Fruit fly (Drosophila melanogaster) whole organism, embryonic: ENCODE results near the gene bsk.

ENCODE experiments used
- CG11723 ChIP-seq: fragments of 200-800 bp; sonication (Bioruptor generic); optimal IDR thresholded peaks from 2 replicates; lab custom pipeline; 2017; ENCODE audit warnings: missing biosample characterization, mild to moderate bottlenecking, missing genetic modification characterization
- CG13296 ChIP-seq: fragments of 200-800 bp; sonication (Bioruptor generic); optimal IDR thresholded peaks from 3 replicates; lab custom pipeline; 2018; ENCODE audit warnings: missing biosample characterization, mild to moderate bottlenecking, missing genetic modification characterization
- CG13624 ChIP-seq: fragments of 200-800 bp; sonication (Bioruptor generic); optimal IDR thresholded peaks from 2 replicates; lab custom pipeline; 2016; ENCODE audit warnings: missing biosample characterization, missing genetic modification characterization
- CG14667 ChIP-seq: fragments of 200-800 bp; sonication (Bioruptor generic); IDR thresholded peaks from 2 replicates; pipeline ENCODE4 v1.3.6; 2022; ENCODE audit warnings: missing biosample characterization, missing genetic modification characterization
- CG14965 ChIP-seq: fragments of 200-800 bp; sonication (Bioruptor generic); optimal IDR thresholded peaks from 2 replicates; lab custom pipeline; 2016; ENCODE audit warnings: missing biosample characterization, missing genetic modification characterization, borderline replicate concordance
- CG15601 ChIP-seq: fragments of 200-800 bp; sonication (Bioruptor generic); optimal IDR thresholded peaks from 3 replicates; lab custom pipeline; 2019; ENCODE audit warnings: missing biosample characterization, mild to moderate bottlenecking, missing genetic modification characterization, moderate library complexity
- CG2678 ChIP-seq: fragments of 200-800 bp; sonication (Bioruptor generic); optimal IDR thresholded peaks from 3 replicates; lab custom pipeline; 2019; ENCODE audit warnings: missing biosample characterization, mild to moderate bottlenecking, missing genetic modification characterization, moderate library complexity
- CG30020 ChIP-seq: fragments of 200-800 bp; optimal IDR thresholded peaks from 2 replicates; lab custom pipeline; 2019; ENCODE audit warnings: missing biosample characterization, mild to moderate bottlenecking, missing genetic modification characterization, moderate library complexity
- CG3065 ChIP-seq: fragments of 200-800 bp; sonication (Bioruptor generic); optimal IDR thresholded peaks from 2 replicates; lab custom pipeline; 2016; ENCODE audit warnings: missing biosample characterization, missing genetic modification characterization
- CG31365 ChIP-seq: fragments of 200-800 bp; sonication (Bioruptor generic); optimal IDR thresholded peaks from 2 replicates; lab custom pipeline; 2018; ENCODE audit warnings: missing biosample characterization, mild to moderate bottlenecking, missing genetic modification characterization
- CG33213 ChIP-seq: fragments of 200-800 bp; sonication (Bioruptor generic); optimal IDR thresholded peaks from 3 replicates; lab custom pipeline; 2016; ENCODE audit warnings: missing biosample characterization, missing genetic modification characterization
- CG4617 ChIP-seq: fragments of 200-800 bp; sonication (Bioruptor generic); optimal IDR thresholded peaks from 3 replicates; lab custom pipeline; 2016; ENCODE audit warnings: missing biosample characterization, missing genetic modification characterization, borderline replicate concordance
- CG5245 ChIP-seq: fragments of 200-800 bp; sonication (Bioruptor generic); optimal IDR thresholded peaks from 3 replicates; lab custom pipeline; 2016; ENCODE audit warnings: missing biosample characterization, missing genetic modification characterization
- CG7372 ChIP-seq: fragments of 200-800 bp; sonication (Bioruptor generic); IDR thresholded peaks from 2 replicates; pipeline ENCODE4 v1.3.6; 2022; ENCODE audit warnings: missing biosample characterization, missing genetic modification characterization
- CG8478 ChIP-seq: fragments of >200 bp; optimal IDR thresholded peaks from 2 replicates; lab custom pipeline; 2018
- CG8924 ChIP-seq: fragments of 200-800 bp; optimal IDR thresholded peaks from 3 replicates; lab custom pipeline; 2019; ENCODE audit warnings: missing biosample characterization, mild to moderate bottlenecking, missing genetic modification characterization, moderate library complexity
- CG9727 ChIP-seq: fragments of 200-800 bp; sonication (Bioruptor generic); optimal IDR thresholded peaks from 3 replicates; lab custom pipeline; 2017; ENCODE audit warnings: missing biosample characterization, mild to moderate bottlenecking, missing genetic modification characterization
- Dp ChIP-seq: fragments of 200-800 bp; sonication (Bioruptor generic); optimal IDR thresholded peaks from 2 replicates; lab custom pipeline; 2018; ENCODE audit warnings: missing biosample characterization, mild to moderate bottlenecking, missing genetic modification characterization, moderate library complexity
- HLH3B ChIP-seq: fragments of 200-800 bp; sonication (Bioruptor generic); IDR thresholded peaks from 2 replicates; pipeline ENCODE4 v1.3.6; 2022; ENCODE audit warnings: missing biosample characterization, missing genetic modification characterization
- Hand ChIP-seq: fragments of 200-800 bp; sonication (Bioruptor generic); optimal IDR thresholded peaks from 2 replicates; lab custom pipeline; 2017; ENCODE audit warnings: mild to moderate bottlenecking, missing biosample characterization, missing genetic modification reagents, missing genetic modification characterization
- Hr51 ChIP-seq, 2 experiments: fragments of 200-800 bp; sonication (Bioruptor generic); optimal IDR thresholded peaks; 2 replicates in 1 of 2; 3 replicates in 1 of 2; lab custom pipeline; 2016 to 2018; ENCODE audit warnings: missing biosample characterization in 2 of 2, missing genetic modification characterization in 2 of 2, mild to moderate bottlenecking in 1 of 2, moderate library complexity in 1 of 2
- Lhr ChIP-seq: fragments of 200-800 bp; sonication (Bioruptor generic); optimal IDR thresholded peaks from 3 replicates; lab custom pipeline; 2017; ENCODE audit warnings: mild to moderate bottlenecking, missing biosample characterization, missing genetic modification reagents, missing genetic modification characterization
- Max ChIP-seq: fragments of 200-800 bp; sonication (Bioruptor generic); optimal IDR thresholded peaks from 2 replicates; lab custom pipeline; 2016; ENCODE audit warnings: missing biosample characterization, mild to moderate bottlenecking, missing genetic modification characterization
- Med ChIP-seq: fragments of 200-800 bp; sonication (Bioruptor generic); peaks from one replicate; lab custom pipeline; 2016; ENCODE audit warnings: missing biosample characterization, missing genetic modification characterization, mild to moderate bottlenecking, inconsistent platforms, moderate library complexity
- Oaz ChIP-seq: fragments of 200-800 bp; sonication (Bioruptor generic); IDR thresholded peaks from 2 replicates; pipeline ENCODE4 v1.3.6; 2022; ENCODE audit warnings: missing biosample characterization, missing genetic modification characterization
- Sox100B ChIP-seq: fragments of 200-800 bp; sonication (Bioruptor generic); optimal IDR thresholded peaks from 3 replicates; lab custom pipeline; 2018; ENCODE audit warnings: missing biosample characterization, mild to moderate bottlenecking, missing genetic modification characterization
- abd-A ChIP-seq: fragments of 200-800 bp; sonication (Bioruptor generic); optimal IDR thresholded peaks from 3 replicates; lab custom pipeline; 2019; ENCODE audit warnings: missing biosample characterization, mild to moderate bottlenecking, missing genetic modification characterization, moderate library complexity
- bcd ChIP-seq: fragments of 200-800 bp; sonication (Bioruptor generic); optimal IDR thresholded peaks from 2 replicates; lab custom pipeline; 2017; ENCODE audit warnings: missing biosample characterization, mild to moderate bottlenecking, missing genetic modification characterization
- bsh ChIP-seq, 2 experiments: fragments of 200-800 bp; sonication (Bioruptor generic); optimal IDR thresholded peaks; 2 replicates each; lab custom pipeline; 2017 to 2018; ENCODE audit warnings: mild to moderate bottlenecking in 2 of 2, missing biosample characterization in 2 of 2, missing genetic modification characterization in 2 of 2, moderate library complexity in 1 of 2
- crp ChIP-seq, 2 experiments: fragments of 200-800 bp; sonication (Bioruptor generic); optimal IDR thresholded peaks; 2 replicates in 1 of 2; 3 replicates in 1 of 2; lab custom pipeline; 2017; ENCODE audit warnings: missing biosample characterization in 2 of 2, missing genetic modification characterization in 2 of 2, mild to moderate bottlenecking in 1 of 2, moderate library complexity in 1 of 2
- esg ChIP-seq: fragments of 200-800 bp; sonication (Bioruptor generic); conservative IDR thresholded peaks from 2 replicates; pipeline ENCODE4 v1.3.6; 2022; ENCODE audit warnings: missing biosample characterization, missing genetic modification characterization
- eve ChIP-seq, 2 experiments: fragments of >200 bp; optimal IDR thresholded peaks; 2 replicates each; lab custom pipeline; 2017; ENCODE audit warnings: missing biosample characterization in 2 of 2, missing genetic modification characterization in 2 of 2
- gt ChIP-seq: fragments of 200-800 bp; sonication (Bioruptor generic); IDR thresholded peaks from 2 replicates; pipeline ENCODE4 v1.3.6; 2022; ENCODE audit warnings: missing biosample characterization, missing genetic modification characterization
- jigr1 ChIP-seq: fragments of 200-800 bp; sonication (Bioruptor generic); IDR thresholded peaks from 3 replicates; pipeline ENCODE4 v1.3.6; 2022; ENCODE audit warnings: missing biosample characterization, missing genetic modification characterization
- kni ChIP-seq: fragments of 200-800 bp; sonication (Bioruptor generic); optimal IDR thresholded peaks from 3 replicates; lab custom pipeline; 2017; ENCODE audit warnings: mild to moderate bottlenecking, missing biosample characterization, missing genetic modification reagents, missing genetic modification characterization
- lbe ChIP-seq: fragments of 200-800 bp; sonication (Bioruptor generic); optimal IDR thresholded peaks from 2 replicates; lab custom pipeline; 2016; ENCODE audit warnings: missing biosample characterization, mild to moderate bottlenecking, missing genetic modification characterization
- lmd ChIP-seq: fragments of 200-800 bp; sonication (Bioruptor generic); IDR thresholded peaks from 2 replicates; pipeline ENCODE4 v1.3.6; 2022; ENCODE audit warnings: missing biosample characterization, missing genetic modification characterization
- pho ChIP-seq: fragments of 200-800 bp; sonication (Bioruptor generic); optimal IDR thresholded peaks from 2 replicates; lab custom pipeline; 2016; ENCODE audit warnings: missing biosample characterization, missing genetic modification characterization
- phol ChIP-seq: fragments of 200-800 bp; sonication (Bioruptor generic); optimal IDR thresholded peaks from 3 replicates; lab custom pipeline; 2018; ENCODE audit warnings: missing biosample characterization, mild to moderate bottlenecking, missing genetic modification characterization, moderate library complexity
- pita ChIP-seq: fragments of 200-800 bp; sonication (Bioruptor generic); optimal IDR thresholded peaks from 2 replicates; lab custom pipeline; 2017; ENCODE audit warnings: missing biosample characterization, mild to moderate bottlenecking, missing genetic modification characterization
- rib ChIP-seq: fragments of 200-800 bp; sonication (Bioruptor generic); IDR thresholded peaks from 2 replicates; pipeline ENCODE4 v1.3.6; 2022; ENCODE audit warnings: missing biosample characterization, missing genetic modification characterization
- sens ChIP-seq: fragments of 200-800 bp; sonication (Bioruptor generic); peaks from one replicate; lab custom pipeline; 2016; ENCODE audit warnings: missing biosample characterization, missing genetic modification characterization
- sima ChIP-seq: fragments of 200-800 bp; sonication (Bioruptor generic); optimal IDR thresholded peaks from 2 replicates; lab custom pipeline; 2016; ENCODE audit warnings: missing biosample characterization, missing genetic modification characterization
- slbo ChIP-seq: fragments of 200-800 bp; sonication (Bioruptor generic); IDR thresholded peaks from 2 replicates; pipeline ENCODE4 v1.3.6; 2022; ENCODE audit warnings: missing biosample characterization, missing genetic modification characterization
- tio ChIP-seq: fragments of 200-800 bp; sonication (Bioruptor generic); optimal IDR thresholded peaks from 2 replicates; lab custom pipeline; 2017; ENCODE audit warnings: missing biosample characterization, missing genetic modification characterization, inconsistent platforms
- trem ChIP-seq: fragments of 200-800 bp; optimal IDR thresholded peaks from 3 replicates; lab custom pipeline; 2019; ENCODE audit warnings: missing biosample characterization, mild to moderate bottlenecking, missing genetic modification characterization, moderate library complexity
- z ChIP-seq: fragments of 200-800 bp; sonication (Bioruptor generic); IDR thresholded peaks from 3 replicates; pipeline ENCODE4 v1.3.6; 2022; ENCODE audit warnings: missing biosample characterization, missing genetic modification characterization
- zf30C ChIP-seq: fragments of 200-800 bp; sonication (Bioruptor generic); optimal IDR thresholded peaks from 3 replicates; lab custom pipeline; 2018; ENCODE audit warnings: missing biosample characterization, mild to moderate bottlenecking, missing genetic modification characterization
- zfh1 ChIP-seq: fragments of 200-800 bp; sonication (Bioruptor generic); IDR thresholded peaks from 3 replicates; pipeline ENCODE4 v1.3.6; 2022; ENCODE audit warnings: missing biosample characterization, missing genetic modification characterization

Gene bsk

DNA sequence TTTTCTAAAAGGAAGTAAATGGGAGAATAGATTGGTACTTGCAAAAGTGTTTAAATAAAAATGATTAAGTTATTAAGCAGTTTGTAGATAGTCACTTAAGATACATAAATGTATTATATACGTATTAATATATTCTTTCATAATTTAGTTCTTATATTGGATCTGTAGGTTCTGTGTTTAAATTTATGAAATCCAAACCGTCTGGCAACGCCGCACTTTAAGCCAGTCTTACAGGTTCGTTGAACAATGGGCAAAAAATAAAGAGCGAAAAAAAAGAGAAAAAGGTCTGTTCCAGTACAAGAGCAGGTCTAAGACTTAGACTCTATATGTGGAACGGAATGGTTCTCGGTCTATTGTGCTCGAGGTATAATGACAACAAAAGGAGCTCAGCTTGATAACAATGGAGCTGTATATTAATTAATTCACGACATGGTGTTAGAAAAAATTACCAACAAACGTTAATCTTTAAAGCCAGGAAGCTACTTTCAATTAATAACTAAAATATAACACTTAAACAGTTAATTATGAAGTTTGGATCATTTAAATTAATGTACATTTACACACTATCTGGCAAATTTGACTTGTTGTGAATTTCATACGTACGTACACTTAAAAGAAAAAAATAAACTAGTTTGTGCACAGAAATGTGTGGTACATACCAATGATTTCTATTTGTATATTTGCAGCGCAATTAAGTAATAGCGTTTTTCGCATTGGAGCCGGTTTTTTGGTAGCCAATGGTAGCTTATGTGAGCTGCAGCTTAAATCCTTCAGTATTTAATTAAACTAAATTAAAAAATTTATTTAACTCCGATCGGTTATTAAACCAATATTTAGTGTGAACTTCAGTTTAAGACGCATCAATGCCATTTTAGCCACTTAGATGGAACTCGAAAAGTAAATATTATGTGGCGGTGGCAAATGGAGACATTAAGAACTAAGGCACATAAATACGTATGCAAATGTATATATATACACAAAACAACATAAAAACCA, 41.2 kb downstream of the bsk start, which contains the start of gene CG5731 (continued):
- TF ChIP-seq CG13624, result no peak
- TF ChIP-seq Dp, result no peak
- TF ChIP-seq z (GFP tag; lab: Robert Waterston, UW), result no peak
- TF ChIP-seq abd-A (tag; lab: Kevin White, UChicago), result no peak
- TF ChIP-seq sima (GFP tag; lab: Kevin White, UChicago), result no peak
- no peak for TF ChIP-seq tio
- TF ChIP-seq eve (GFP tag; optimal IDR thresholded peaks at IDR 0.05; lab: Kevin White, UChicago), result no peak
- no peak for TF ChIP-seq CG14965 (GFP tag; lab: Kevin White, UChicago)
- TF ChIP-seq CG8924, result peak; percentile 2
- TF ChIP-seq lbe (GFP tag; lab: Kevin White, UChicago), result peak; percentile 36
- TF ChIP-seq CG4617 (GFP tag; lab: Kevin White, UChicago), result peak; percentile 9
- no peak for TF ChIP-seq CG33213 (GFP tag; lab: Kevin White, UChicago)
- no peak for TF ChIP-seq gt (GFP tag; lab: Robert Waterston, UW)
- no peak for TF ChIP-seq rib
- no peak for TF ChIP-seq Max
- TF ChIP-seq trem, result peak; percentile 10
- TF ChIP-seq phol (tag; lab: Kevin White, UChicago), result no peak
- no peak for TF ChIP-seq CG9727 (GFP tag; lab: Kevin White, UChicago)
- peak; percentile 68 for TF ChIP-seq Med (GFP tag; lab: Kevin White, UChicago)
- TF ChIP-seq Hr51 (GFP tag; optimal IDR thresholded peaks at IDR 0.05; lab: Kevin White, UChicago), result no peak
- TF ChIP-seq bcd (GFP tag; lab: Kevin White, UChicago), result no peak
- TF ChIP-seq CG7372, result no peak
- no peak for TF ChIP-seq CG31365
- peak; percentile 6 for TF ChIP-seq CG15601 (tag; lab: Kevin White, UChicago)
- no peak for TF ChIP-seq lmd (GFP tag; lab: Robert Waterston, UW)
- no peak for TF ChIP-seq HLH3B (GFP tag; lab: Robert Waterston, UW)
- TF ChIP-seq Oaz (GFP tag; lab: Robert Waterston, UW), result no peak
- peak; percentile 28 for TF ChIP-seq CG13296
- TF ChIP-seq zf30C, result peak; percentile 23
- TF ChIP-seq pho (GFP tag; lab: Kevin White, UChicago), result no peak
- TF ChIP-seq slbo (GFP tag; lab: Robert Waterston, UW), result no peak
- no peak for TF ChIP-seq Hand (GFP tag; lab: Kevin White, UChicago)
- TF ChIP-seq Sox100B (GFP tag; lab: Kevin White, UChicago), result no peak
- no peak for TF ChIP-seq CG5245
- TF ChIP-seq kni, result peak; percentile 65
- no peak for TF ChIP-seq CG2678 (tag; lab: Kevin White, UChicago)
- TF ChIP-seq bsh (GFP tag; optimal IDR thresholded peaks at IDR 0.05; lab: Kevin White, UChicago), result no peak
- TF ChIP-seq Lhr (GFP tag; lab: Kevin White, UChicago), result no peak
- TF ChIP-seq esg (GFP tag; lab: Robert Waterston, UW), result no peak
- no peak for TF ChIP-seq CG14667 (GFP tag; lab: Robert Waterston, UW)
- peak; percentile 85 for TF ChIP-seq sens (GFP tag; lab: Kevin White, UChicago)
- no peak for TF ChIP-seq CG3065
- TF ChIP-seq CG8478 (lab: Kevin White, UChicago), result no peak
- TF ChIP-seq CG11723 (GFP tag; lab: Kevin White, UChicago), result no peak
- no peak for TF ChIP-seq zfh1 (GFP tag; lab: Robert Waterston, UW)
- no peak for TF ChIP-seq jigr1 (GFP tag; lab: Robert Waterston, UW)
- TF ChIP-seq crp (GFP tag; optimal IDR thresholded peaks at IDR 0.05; lab: Kevin White, UChicago), result no peak
- TF ChIP-seq CG30020 (tag; lab: Kevin White, UChicago), result no peak
- no peak for TF ChIP-seq pita (GFP tag; lab: Kevin White, UChicago)
